Fruit fly (Drosophila melanogaster): Measurements from ENCODE around the gene Top2.
A peak's percentile ranks its signal among the peaks of the same experiment; 100 is the strongest.

The Top2 gene

dm6 chr2L:19432424-19433015 lies 20.8 kb downstream of the Top2 start, which contains the start of gene Rab9 (continued):
- no peak for TF ChIP-seq nmo (GFP tag; optimal IDR thresholded peaks at IDR 0.05)
- TF ChIP-seq wdn (GFP tag; IDR thresholded peaks at IDR 0.05): 0 out of 2 replicates have a peak, but pooled peaks have one; percentile 16
- no peak for TF ChIP-seq knrl (GFP tag; IDR thresholded peaks at IDR 0.05; ENCODE audit: partially characterized antibody)
- TF ChIP-seq bigmax (GFP tag; optimal IDR thresholded peaks at IDR 0.05): no peak
- peak; percentile 86; the same call in 1 of the 4 replicates for TF ChIP-seq chinmo (GFP tag; IDR thresholded peaks at IDR 0.05; ENCODE audit: partially characterized antibody)
- no peak for TF ChIP-seq YL-1 (GFP tag; optimal IDR thresholded peaks at IDR 0.05)
- no peak for TF ChIP-seq Sry-δ (GFP tag; optimal IDR thresholded peaks at IDR 0.05)
- TF ChIP-seq Dp (GFP tag; optimal IDR thresholded peaks at IDR 0.05): peak; percentile 53
- no peak for TF ChIP-seq pita (GFP tag; optimal IDR thresholded peaks at IDR 0.05)
- TF ChIP-seq CG13287 (GFP tag; IDR thresholded peaks at IDR 0.05; ENCODE audit: partially characterized antibody): peak; percentile 26; the same call in 1 of the 2 replicates
- no peak for TF ChIP-seq D (optimal IDR thresholded peaks at IDR 0.05)
- TF ChIP-seq D (GFP tag; optimal IDR thresholded peaks at IDR 0.05): no peak
- TF ChIP-seq CG1792 (GFP tag; optimal IDR thresholded peaks at IDR 0.05): no peak
- no peak for TF ChIP-seq chm (GFP tag; IDR thresholded peaks at IDR 0.05)
- no peak for TF ChIP-seq CG3838 (GFP tag; optimal IDR thresholded peaks at IDR 0.05)
- no peak for TF ChIP-seq Dbx (GFP tag; IDR thresholded peaks at IDR 0.05)
- no peak for TF ChIP-seq CG10267 (tag; optimal IDR thresholded peaks at IDR 0.05)
- peak; percentile 1 to 87 for TF ChIP-seq insv (GFP tag; optimal IDR thresholded peaks at IDR 0.05)
- no peak for TF ChIP-seq CG12219 (GFP tag; optimal IDR thresholded peaks at IDR 0.05)
- no peak for TF ChIP-seq CG2129 (GFP tag; IDR thresholded peaks at IDR 0.05; ENCODE audit: partially characterized antibody)
- TF ChIP-seq Awh (GFP tag; IDR thresholded peaks at IDR 0.05): no peak
- peak in 1 of 2 experiments; percentile 75 for TF ChIP-seq crp (GFP tag; optimal IDR thresholded peaks at IDR 0.05)
- TF ChIP-seq CG14441 (GFP tag; IDR thresholded peaks at IDR 0.05): no peak
- no peak for TF ChIP-seq Xbp1 (GFP tag; optimal IDR thresholded peaks at IDR 0.05)
- TF ChIP-seq mld (GFP tag; IDR thresholded peaks at IDR 0.05; ENCODE audit: partially characterized antibody): 0 out of 3 replicates have a peak, but pooled peaks have one; percentile 43
- TF ChIP-seq row (GFP tag; IDR thresholded peaks at IDR 0.05): no peak
- TF ChIP-seq ssp (GFP tag; IDR thresholded peaks at IDR 0.05): no peak
- TF ChIP-seq Myb (GFP tag; optimal IDR thresholded peaks at IDR 0.05): no peak
- no peak for TF ChIP-seq Doc3 (GFP tag; IDR thresholded peaks at IDR 0.05; ENCODE audit: partially characterized antibody)
- no peak for TF ChIP-seq h (optimal IDR thresholded peaks at IDR 0.05)
- no peak for TF ChIP-seq HmgZ (tag; optimal IDR thresholded peaks at IDR 0.05)
- peak; percentile 68 for TF ChIP-seq Med (GFP tag)
- TF ChIP-seq CG10147 (GFP tag; optimal IDR thresholded peaks at IDR 0.05): no peak
- no peak for TF ChIP-seq HLHmδ (GFP tag; optimal IDR thresholded peaks at IDR 0.05)
- no peak for TF ChIP-seq lov (optimal IDR thresholded peaks at IDR 0.05)
- no peak for TF ChIP-seq lov (GFP tag; IDR thresholded peaks at IDR 0.05)
- no peak for TF ChIP-seq ind (GFP tag; optimal IDR thresholded peaks at IDR 0.05)
- TF ChIP-seq Lim3 (GFP tag; IDR thresholded peaks at IDR 0.05): no peak
- no peak for TF ChIP-seq Atf3 (GFP tag; optimal IDR thresholded peaks at IDR 0.05)
- no peak for TF ChIP-seq stc (GFP tag; IDR thresholded peaks at IDR 0.05)
- no peak for TF ChIP-seq CG17829 (tag; optimal IDR thresholded peaks at IDR 0.05)

DNA sequence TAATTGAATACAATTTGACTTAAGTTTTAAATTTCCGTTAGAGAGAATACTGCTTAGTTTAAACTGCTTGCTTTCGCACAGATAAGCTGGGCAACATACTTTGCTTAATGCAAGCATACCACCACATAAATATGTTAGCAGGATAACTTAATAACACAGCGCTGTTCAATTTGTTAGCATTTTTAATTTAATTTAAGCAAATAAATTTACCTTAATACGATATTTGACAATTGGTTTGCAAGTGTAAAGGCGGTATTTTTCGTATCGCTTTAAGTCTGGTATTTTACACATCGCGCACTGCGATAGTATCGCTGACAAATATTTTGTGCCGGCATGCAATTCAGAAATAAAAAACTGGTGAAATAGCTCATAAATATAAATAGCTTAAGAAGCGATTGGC lies 22.9 kb downstream of the Top2 start, which contains the start of gene RtcB:
RtcB (plus strand) TSS at position 301 of the 400 bp plus-strand sequence.
- TF ChIP-seq CG14710 (tag; optimal IDR thresholded peaks at IDR 0.05) (peak; percentile 67), crp (GFP tag; optimal IDR thresholded peaks at IDR 0.05) (peak in 1 of 2 experiments; percentile 66), bcd (GFP tag; optimal IDR thresholded peaks at IDR 0.05) (no peak), CG8290 (GFP tag; optimal IDR thresholded peaks at IDR 0.05) (peak; percentile 8), CG8290 (tag; optimal IDR thresholded peaks at IDR 0.05) (peak in 1 of 2 experiments; percentile 31), CG3163 (GFP tag; optimal IDR thresholded peaks at IDR 0.05) (no peak), CG6791 (GFP tag; IDR thresholded peaks at IDR 0.05; ENCODE audit: partially characterized antibody) (peak; percentile 94), Ets97D (GFP tag; optimal IDR thresholded peaks at IDR 0.05) (peak; percentile 42), en (GFP tag; optimal IDR thresholded peaks at IDR 0.05) (no peak), H2.0 (GFP tag; IDR thresholded peaks at IDR 0.05) (no peak), CG16815 (GFP tag; optimal IDR thresholded peaks at IDR 0.05) (no peak), CG18764 (GFP tag; optimal IDR thresholded peaks at IDR 0.05) (no peak), Dbx (GFP tag; IDR thresholded peaks at IDR 0.05) (0 out of 3 replicates have a peak, but pooled peaks have one; percentile 33), row (GFP tag; IDR thresholded peaks at IDR 0.05) (peak; percentile 62), CG14860 (GFP tag; IDR thresholded peaks at IDR 0.05; ENCODE audit: partially characterized antibody) (peak; percentile 95)

Measured in whole organism, embryonic.